Fruit fly (Drosophila melanogaster): ENCODE data around the gene CG13738.

CG13738 gene

DNA sequence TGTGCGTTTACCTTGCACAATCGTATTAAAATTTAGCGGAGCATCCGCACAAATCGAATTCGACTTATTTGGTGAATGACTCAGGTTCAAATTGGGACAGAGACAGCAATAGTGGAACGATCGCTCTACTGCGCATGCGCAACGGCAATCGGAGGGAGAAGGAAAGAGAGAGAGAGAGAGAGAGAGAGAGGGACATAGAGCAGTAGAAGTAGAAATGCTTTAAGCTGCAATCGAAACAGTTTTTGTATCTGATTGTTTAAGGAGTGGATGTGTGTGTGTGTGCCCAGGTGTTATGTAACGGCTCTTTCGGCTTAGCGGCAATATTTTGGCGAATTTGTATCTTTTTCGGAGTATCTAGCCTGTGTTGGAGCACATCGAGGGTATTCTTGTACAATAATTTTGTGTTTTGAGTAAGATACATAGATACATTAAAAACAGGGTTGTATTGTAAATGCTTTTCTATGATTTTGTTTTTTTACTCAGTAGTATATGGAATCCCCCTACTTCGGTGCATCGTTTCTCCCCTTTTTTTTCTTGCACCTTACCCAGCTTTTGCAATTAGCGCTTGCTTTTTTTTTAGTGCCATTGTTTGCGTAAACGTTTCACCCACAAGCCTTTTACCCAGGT, 23.7 kb downstream of the CG13738 start (continued):
- TF ChIP-seq gem (tag; optimal IDR thresholded peaks at IDR 0.05) (peak; percentile 11), Antp (GFP tag; optimal IDR thresholded peaks at IDR 0.05) (no peak), CG2712 (tag; optimal IDR thresholded peaks at IDR 0.05) (no peak), cwo (GFP tag; optimal IDR thresholded peaks at IDR 0.05) (no peak), tna (GFP tag; IDR thresholded peaks at IDR 0.05; ENCODE audit: partially characterized antibody) (no peak), CG17829 (tag; optimal IDR thresholded peaks at IDR 0.05) (no peak), Oli (tag; optimal IDR thresholded peaks at IDR 0.05) (no peak), Mes4 (GFP tag; optimal IDR thresholded peaks at IDR 0.05) (peak; percentile 4), tin (GFP tag; optimal IDR thresholded peaks at IDR 0.05) (no peak), CG1603 (tag; optimal IDR thresholded peaks at IDR 0.05) (no peak), z (GFP tag; IDR thresholded peaks at IDR 0.05) (0 out of 3 replicates have a peak, but pooled peaks have one; percentile 39), CG14014 (GFP tag; IDR thresholded peaks at IDR 0.05) (no peak), Gug (GFP tag; IDR thresholded peaks at IDR 0.05) (no peak), MTF-1 (GFP tag; optimal IDR thresholded peaks at IDR 0.05; ENCODE audit: borderline replicate concordance) (no peak), CG32532 (GFP tag; IDR thresholded peaks at IDR 0.05) (no peak), Atf6 (GFP tag; IDR thresholded peaks at IDR 0.05) (0 out of 2 replicates have a peak, but pooled peaks have one; percentile 25), CG14667 (GFP tag; IDR thresholded peaks at IDR 0.05) (no peak), dan (GFP tag; IDR thresholded peaks at IDR 0.05) (no peak), fd102C (GFP tag; optimal IDR thresholded peaks at IDR 0.05) (no peak), seq (GFP tag; IDR thresholded peaks at IDR 0.05) (peak; percentile 45; the same call in 1 of the 2 replicates), yki (optimal IDR thresholded peaks at IDR 0.05) (no peak), pho (GFP tag; optimal IDR thresholded peaks at IDR 0.05) (no peak), Adf1 (GFP tag; IDR thresholded peaks at IDR 0.05) (no peak), CG7357 (GFP tag; IDR thresholded peaks at IDR 0.05) (0 out of 3 replicates have a peak, but pooled peaks have one; percentile 10), ind (GFP tag; optimal IDR thresholded peaks at IDR 0.05) (no peak), CG7271 (tag; optimal IDR thresholded peaks at IDR 0.05) (no peak), gcm (GFP tag; optimal IDR thresholded peaks at IDR 0.05) (no peak), CG11560 (tag; IDR thresholded peaks at IDR 0.05) (no peak), CG4424 (GFP tag; optimal IDR thresholded peaks at IDR 0.05) (no peak), CG16863 (GFP tag; optimal IDR thresholded peaks at IDR 0.05) (no peak), exex (tag; optimal IDR thresholded peaks at IDR 0.05) (no peak), prd (optimal IDR thresholded peaks at IDR 0.05) (no peak), prd (GFP tag; IDR thresholded peaks at IDR 0.05) (0 out of 3 replicates have a peak, but pooled peaks have one; percentile 50), MESR4 (GFP tag; optimal IDR thresholded peaks at IDR 0.05) (no peak), sima (GFP tag; optimal IDR thresholded peaks at IDR 0.05) (no peak), CG18262 (tag; optimal IDR thresholded peaks at IDR 0.05) (no peak), Lim3 (GFP tag; IDR thresholded peaks at IDR 0.05) (no peak), CG17328 (GFP tag; IDR thresholded peaks at IDR 0.05) (peak; percentile 44; the same call in 1 of the 2 replicates), CG6854 (GFP tag; optimal IDR thresholded peaks at IDR 0.05) (no peak), CG7839 (tag; optimal IDR thresholded peaks at IDR 0.05) (peak; percentile 3), dmrt99B (tag; optimal IDR thresholded peaks at IDR 0.05) (no peak), CG7928 (GFP tag; optimal IDR thresholded peaks at IDR 0.05) (no peak), danr (GFP tag; IDR thresholded peaks at IDR 0.05) (no peak), crp (GFP tag; optimal IDR thresholded peaks at IDR 0.05) (no peak), hbn (GFP tag; IDR thresholded peaks at IDR 0.05; ENCODE audit: partially characterized antibody) (no peak), scrt (GFP tag; optimal IDR thresholded peaks at IDR 0.05) (no peak), phol (tag; optimal IDR thresholded peaks at IDR 0.05) (peak; percentile 16), CG11696 (GFP tag; IDR thresholded peaks at IDR 0.05) (0 out of 2 replicates have a peak, but pooled peaks have one; percentile 30), eve (GFP tag; optimal IDR thresholded peaks at IDR 0.05) (no peak), CG4282 (GFP tag; optimal IDR thresholded peaks at IDR 0.05) (no peak), tgo (GFP tag; IDR thresholded peaks at IDR 0.05) (no peak)

Measured in whole organism, embryonic.